Worm (Caenorhabditis elegans) whole organism, young adult: Measurements from ENCODE around the gene gmap-2.

Experiments used
- F22D6.2 ChIP-seq: sonication (generic microtip); optimal IDR thresholded peaks from 2 replicates; lab custom pipeline; 2016; ENCODE audit warnings: mild to moderate bottlenecking, missing genetic modification characterization, missing compliant biosample characterization
- F39B2.1 ChIP-seq: fragments of 200-800 bp; sonication (Bioruptor generic); IDR thresholded peaks from 2 replicates; pipeline ENCODE4 v1.3.6; 2022; ENCODE audit warnings: missing genetic modification reagents, missing genetic modification characterization, missing compliant biosample characterization
- Y79H2A.3 ChIP-seq: fragments of 200-800 bp; sonication (Bioruptor generic); conservative IDR thresholded peaks from 2 replicates; pipeline ENCODE4 v1.3.6; 2022; ENCODE audit warnings: missing genetic modification reagents, missing genetic modification characterization, missing compliant biosample characterization
- attf-6 ChIP-seq: fragments of 200-800 bp; sonication (Bioruptor generic); IDR thresholded peaks from 2 replicates; pipeline ENCODE4 v1.3.6; 2022; ENCODE audit warnings: missing genetic modification reagents, missing genetic modification characterization, missing compliant biosample characterization
- fkh-3 ChIP-seq: sonication (generic microtip); optimal IDR thresholded peaks from 2 replicates; lab custom pipeline; 2016; ENCODE audit warnings: mild to moderate bottlenecking, missing genetic modification characterization, missing compliant biosample characterization

ce11 chrX:12907502-12907901 lies 35.6 kb downstream of the gmap-2 start, which contains the start of gene pqn-18:
- TF ChIP-seq F39B2.1 (GFP tag; lab: Robert Waterston, UW) (no peak), attf-6 (no peak), F22D6.2 (no peak), Y79H2A.3 (no peak), fkh-3 (tag; lab: Kevin White, UChicago) (no peak)
